Fruit fly (Drosophila melanogaster): ENCODE data around the gene Esp.

Gene Esp

dm6 chr3R:24798595-24798994 is 43.1 kb upstream of the Esp start (continued):
- TF ChIP-seq z (GFP tag; IDR thresholded peaks at IDR 0.05): no peak
- peak; percentile 57 for TF ChIP-seq CG32767 (GFP tag; IDR thresholded peaks at IDR 0.05)
- TF ChIP-seq cas (GFP tag; IDR thresholded peaks at IDR 0.05): no peak
- TF ChIP-seq row (GFP tag; IDR thresholded peaks at IDR 0.05): peak; percentile 16; the same call in 1 of the 3 replicates
- no peak for TF ChIP-seq CG18599 (GFP tag; optimal IDR thresholded peaks at IDR 0.05)
- TF ChIP-seq pan (optimal IDR thresholded peaks at IDR 0.05): no peak
- peak in 1 of 2 experiments; percentile 32 for TF ChIP-seq pan (GFP tag; optimal IDR thresholded peaks at IDR 0.05 in 1 of 2, IDR thresholded peaks at IDR 0.05 in 1 of 2)
- TF ChIP-seq CG11093 (GFP tag; IDR thresholded peaks at IDR 0.05): no peak
- TF ChIP-seq Oaz (GFP tag; IDR thresholded peaks at IDR 0.05): no peak
- TF ChIP-seq HLHmδ (GFP tag; optimal IDR thresholded peaks at IDR 0.05): no peak
- TF ChIP-seq dysf (GFP tag; IDR thresholded peaks at IDR 0.05): no peak
- TF ChIP-seq jumu (GFP tag; optimal IDR thresholded peaks at IDR 0.05): no peak
- peak; percentile 33 for TF ChIP-seq CG3281 (GFP tag; optimal IDR thresholded peaks at IDR 0.05)
- TF ChIP-seq hbn (GFP tag; IDR thresholded peaks at IDR 0.05; ENCODE audit: partially characterized antibody): no peak
- TF ChIP-seq Oli (tag; optimal IDR thresholded peaks at IDR 0.05): peak; percentile 4
- TF ChIP-seq grn (GFP tag; optimal IDR thresholded peaks at IDR 0.05): no peak
- peak; percentile 11 for TF ChIP-seq Nf-YB (GFP tag; optimal IDR thresholded peaks at IDR 0.05)
- no peak for TF ChIP-seq zen (tag; optimal IDR thresholded peaks at IDR 0.05)
- TF ChIP-seq CG7556 (GFP tag; optimal IDR thresholded peaks at IDR 0.05): peak; percentile 47
- TF ChIP-seq D19A (tag; optimal IDR thresholded peaks at IDR 0.05): no peak
- peak; percentile 57 for TF ChIP-seq Nf-YC (tag; optimal IDR thresholded peaks at IDR 0.05)
- TF ChIP-seq jigr1 (GFP tag; IDR thresholded peaks at IDR 0.05): no peak
- TF ChIP-seq HLH3B (GFP tag; IDR thresholded peaks at IDR 0.05): peak; percentile 39; the same call in 1 of the 2 replicates
- peak; percentile 20 for TF ChIP-seq nmo (GFP tag; optimal IDR thresholded peaks at IDR 0.05)
- no peak for TF ChIP-seq CG15011 (GFP tag; optimal IDR thresholded peaks at IDR 0.05)
- TF ChIP-seq CG10431 (GFP tag; optimal IDR thresholded peaks at IDR 0.05): no peak
- TF ChIP-seq ranshi (GFP tag; IDR thresholded peaks at IDR 0.05): no peak
- no peak for TF ChIP-seq CG12659 (GFP tag; optimal IDR thresholded peaks at IDR 0.05)
- no peak for TF ChIP-seq zfh1 (GFP tag; IDR thresholded peaks at IDR 0.05)
- no peak for TF ChIP-seq CG11504 (tag; optimal IDR thresholded peaks at IDR 0.05)
- TF ChIP-seq btn (GFP tag; optimal IDR thresholded peaks at IDR 0.05): no peak
- no peak for TF ChIP-seq hkb (optimal IDR thresholded peaks at IDR 0.05)
- TF ChIP-seq hkb (GFP tag; IDR thresholded peaks at IDR 0.05): peak; percentile 15; the same call in 1 of the 2 replicates
- TF ChIP-seq Ets97D (GFP tag; optimal IDR thresholded peaks at IDR 0.05): no peak
- TF ChIP-seq BtbVII (GFP tag; optimal IDR thresholded peaks at IDR 0.05): no peak
- TF ChIP-seq CG18262 (tag; optimal IDR thresholded peaks at IDR 0.05): no peak
- no peak for TF ChIP-seq CG4282 (GFP tag; optimal IDR thresholded peaks at IDR 0.05)
- peak; percentile 27 for TF ChIP-seq phol (tag; optimal IDR thresholded peaks at IDR 0.05)
- TF ChIP-seq Ptx1 (GFP tag; IDR thresholded peaks at IDR 0.05): 0 out of 2 replicates have a peak, but pooled peaks have one; percentile 21
- TF ChIP-seq CG8359 (GFP tag; optimal IDR thresholded peaks at IDR 0.05; ENCODE audit: borderline replicate concordance): no peak
- peak; percentile 62 for TF ChIP-seq CG13424 (tag; optimal IDR thresholded peaks at IDR 0.05)
- peak; percentile 53 for TF ChIP-seq salm (tag; optimal IDR thresholded peaks at IDR 0.05)
- TF ChIP-seq CG13296 (GFP tag; optimal IDR thresholded peaks at IDR 0.05): peak; percentile 52
- no peak for TF ChIP-seq Lhr (GFP tag; optimal IDR thresholded peaks at IDR 0.05)
- TF ChIP-seq pnt (GFP tag; optimal IDR thresholded peaks at IDR 0.05): no peak
- peak; percentile 57 for TF ChIP-seq CG2712 (tag; optimal IDR thresholded peaks at IDR 0.05)
- no peak for TF ChIP-seq ac (GFP tag; optimal IDR thresholded peaks at IDR 0.05)
- TF ChIP-seq Sry-β (GFP tag; optimal IDR thresholded peaks at IDR 0.05): no peak
- TF ChIP-seq cg (GFP tag; optimal IDR thresholded peaks at IDR 0.05): no peak
- no peak for TF ChIP-seq sima (GFP tag; optimal IDR thresholded peaks at IDR 0.05)
- TF ChIP-seq sd (tag; optimal IDR thresholded peaks at IDR 0.05): peak; percentile 64
- TF ChIP-seq CG8924 (tag; optimal IDR thresholded peaks at IDR 0.05): peak; percentile 52
